Worm (Caenorhabditis elegans): ENCODE data around the gene T23F11.2.

ce11 chrIII:4643262-4643661 lies 12.0 kb downstream of the T23F11.2 start, which contains the start of gene pfas-1:
- no peak for TF ChIP-seq ztf-11 (tag; optimal IDR thresholded peaks at IDR 0.05)
- TF ChIP-seq nhr-77 (tag; optimal IDR thresholded peaks at IDR 0.05) = no peak
- TF ChIP-seq sea-2 (GFP tag; optimal IDR thresholded peaks at IDR 0.05) = no peak
- TF ChIP-seq fkh-10 (GFP tag; optimal IDR thresholded peaks at IDR 0.05) = no peak
- no peak for TF ChIP-seq zag-1 (tag; optimal IDR thresholded peaks at IDR 0.05)
- TF ChIP-seq nhr-12 (tag; optimal IDR thresholded peaks at IDR 0.05) = no peak
- TF ChIP-seq mdl-1 (tag; optimal IDR thresholded peaks at IDR 0.05) = no peak
- TF ChIP-seq unc-62 (GFP tag; optimal IDR thresholded peaks at IDR 0.05) = no peak
- no peak for TF ChIP-seq unc-39 (tag; optimal IDR thresholded peaks at IDR 0.05)
- TF ChIP-seq snpc-4 (tag; optimal IDR thresholded peaks at IDR 0.05) = no peak
